Fruit fly (Drosophila melanogaster) whole organism, pupa: ENCODE measurements around the gene CG14834.

Experiments used
- CG10348 ChIP-seq: fragments of 200-800 bp; sonication (Bioruptor generic); IDR thresholded peaks from 2 replicates; pipeline ENCODE4 v1.3.6; 2022; ENCODE audit warnings: missing biosample characterization, missing genetic modification characterization
- CG12605 ChIP-seq: fragments of 200-800 bp; sonication (Bioruptor generic); IDR thresholded peaks from 2 replicates; pipeline ENCODE4 v1.3.6; 2022; ENCODE audit warnings: missing biosample characterization, missing genetic modification characterization
- CG4496 ChIP-seq: fragments of 200-800 bp; sonication (Bioruptor generic); IDR thresholded peaks from 3 replicates; pipeline ENCODE4 v1.3.6; 2022; ENCODE audit warnings: missing biosample characterization, missing genetic modification characterization
- CG8301 ChIP-seq: fragments of 200-800 bp; sonication (Bioruptor generic); optimal IDR thresholded peaks from 2 replicates; lab custom pipeline; 2018; ENCODE audit warnings: missing biosample characterization, mild to moderate bottlenecking, missing genetic modification characterization
- EcR ChIP-seq: fragments of 200-800 bp; sonication (Bioruptor generic); optimal IDR thresholded peaks from 3 replicates; lab custom pipeline; 2019; ENCODE audit warnings: missing biosample characterization, missing genetic modification characterization, mild to moderate bottlenecking, moderate library complexity, missing genetic modification reagents
- Pif1A ChIP-seq: fragments of 200-800 bp; sonication (Bioruptor generic); optimal IDR thresholded peaks from 3 replicates; lab custom pipeline; 2016; ENCODE audit warnings: missing biosample characterization, missing genetic modification characterization
- Snoo ChIP-seq: fragments of 200-800 bp; sonication (Bioruptor generic); optimal IDR thresholded peaks from 3 replicates; lab custom pipeline; 2017; ENCODE audit warnings: missing biosample characterization, mild to moderate bottlenecking, missing genetic modification characterization, inconsistent platforms

DNA sequence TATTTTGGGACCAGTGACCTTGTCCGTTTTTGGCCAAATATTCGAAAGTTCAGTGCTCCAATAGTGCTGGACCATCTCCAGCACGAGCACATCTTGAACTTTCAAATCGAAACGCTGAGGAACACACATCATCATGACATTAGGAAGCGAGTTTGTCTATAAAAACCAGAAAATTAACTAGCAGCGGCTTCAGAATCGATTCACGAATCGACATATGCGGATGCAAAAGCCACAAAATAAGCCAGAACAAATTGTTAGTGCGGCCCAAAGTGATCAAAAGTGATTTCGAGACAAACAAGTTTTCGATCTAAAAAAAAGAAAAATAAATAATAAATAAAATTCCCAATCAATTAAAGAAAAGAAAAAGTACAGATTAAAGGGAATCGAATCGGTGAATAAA, 43.5 kb upstream of the CG14834 start, which contains the start of gene CG8563:
- no peak for TF ChIP-seq CG12605 (GFP tag; lab: Robert Waterston, UW)
- TF ChIP-seq CG10348 (GFP tag; lab: Robert Waterston, UW), result no peak
- no peak for TF ChIP-seq CG8301
- TF ChIP-seq EcR (GFP tag; lab: Kevin White, UChicago), result no peak
- no peak for TF ChIP-seq Pif1A
- no peak for TF ChIP-seq CG4496
- no peak for TF ChIP-seq Snoo (tag; lab: Kevin White, UChicago)
